In the genomic region with DNA sequence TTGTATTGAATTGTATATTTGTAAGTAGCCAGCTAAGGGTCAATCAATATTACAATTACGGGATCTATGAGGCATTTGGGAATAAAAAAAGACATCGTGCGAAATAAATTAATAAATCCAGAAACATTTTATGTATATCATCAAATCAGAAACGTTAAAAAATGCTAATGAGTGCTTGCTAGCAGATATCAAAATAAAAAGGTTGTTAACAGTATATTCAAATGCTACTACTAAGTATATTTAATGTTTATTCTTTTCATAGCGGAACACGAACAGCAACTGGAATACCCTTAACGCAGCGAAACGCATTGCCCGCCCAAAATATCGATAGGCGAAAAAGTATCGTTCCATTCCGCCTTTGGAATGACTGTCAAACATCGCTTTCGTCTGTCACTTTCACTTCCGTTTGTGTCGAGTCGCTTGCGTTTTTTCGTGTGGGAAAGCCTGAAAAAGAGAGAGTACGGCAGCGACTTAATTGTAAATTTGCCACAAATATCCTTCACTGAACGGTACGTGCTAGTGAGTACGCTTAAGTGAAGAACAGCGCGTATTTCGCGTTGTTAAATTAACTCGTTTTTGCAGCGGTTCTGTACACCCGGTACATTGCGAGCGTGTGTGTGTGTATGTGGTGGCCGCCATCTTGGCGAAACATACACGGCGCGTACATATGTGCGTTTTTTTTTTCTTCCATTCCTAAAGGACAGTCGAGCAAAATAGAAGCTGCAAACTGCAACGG, we compare ENCODE assay signal across 4 fruit fly cellular contexts.
A peak's percentile ranks its signal among the peaks of the same experiment; 100 is the strongest.
TF ChIP-seq lines count a peak whose summit lies in the region.

A gene (plus strand): TSS at position 388 of the 736 bp plus-strand sequence.

TF ChIP-seq in whole organism, adult, 20 proteins besides CTCF, POLR2A, EP300 and RAD21 (continued from another document):
- peak; percentile 67 for TF ChIP-seq CG7045 (GFP tag; optimal IDR thresholded peaks at IDR 0.05; lab: Kevin White, UChicago)
- peak; percentile 83 for TF ChIP-seq Hr96 (GFP tag; optimal IDR thresholded peaks at IDR 0.05; lab: Kevin White, UChicago)
- TF ChIP-seq CG7101 (tag; optimal IDR thresholded peaks at IDR 0.05; lab: Kevin White, UChicago), result peak; percentile 82
- peak; percentile 69 for TF ChIP-seq CG33017 (tag; optimal IDR thresholded peaks at IDR 0.05; lab: Kevin White, UChicago)

TF ChIP-seq in whole organism, embryonic, 481 proteins besides CTCF, POLR2A, EP300 and RAD21 (continued from another document and continues in another):
- TF ChIP-seq Fer1 (GFP tag; optimal IDR thresholded peaks at IDR 0.05; lab: Kevin White, UChicago), result peak; percentile 85
- peak; percentile 61; the same call in 1 of the 2 replicates for TF ChIP-seq stc (GFP tag; IDR thresholded peaks at IDR 0.05; lab: Robert Waterston, UW)
- TF ChIP-seq tx (GFP tag; optimal IDR thresholded peaks at IDR 0.05; lab: Kevin White, UChicago), result no peak
- peak; percentile 60 for TF ChIP-seq CG18599 (GFP tag; optimal IDR thresholded peaks at IDR 0.05; lab: Kevin White, UChicago)
- peak; percentile 10 for TF ChIP-seq CG15696 (tag; optimal IDR thresholded peaks at IDR 0.05; lab: Kevin White, UChicago)
- peak; percentile 50 for TF ChIP-seq CG3407 (GFP tag; optimal IDR thresholded peaks at IDR 0.05; lab: Kevin White, UChicago)
- peak; percentile 83 for TF ChIP-seq CG12071 (GFP tag; optimal IDR thresholded peaks at IDR 0.05; lab: Kevin White, UChicago)
- TF ChIP-seq jigr1 (GFP tag; IDR thresholded peaks at IDR 0.05; lab: Robert Waterston, UW), result no peak
- peak; percentile 34 for TF ChIP-seq pnt (GFP tag; optimal IDR thresholded peaks at IDR 0.05; lab: Kevin White, UChicago)
- no peak for TF ChIP-seq scrt (GFP tag; optimal IDR thresholded peaks at IDR 0.05; lab: Kevin White, UChicago)
- TF ChIP-seq CG8290 (GFP tag; optimal IDR thresholded peaks at IDR 0.05; lab: Kevin White, UChicago), result no peak
- peak in 1 of 2 experiments; percentile 51 for TF ChIP-seq CG8290 (tag; optimal IDR thresholded peaks at IDR 0.05; lab: Kevin White, UChicago)
- TF ChIP-seq trh (GFP tag; optimal IDR thresholded peaks at IDR 0.05; lab: Kevin White, UChicago), result no peak
- TF ChIP-seq slou (GFP tag; optimal IDR thresholded peaks at IDR 0.05; lab: Kevin White, UChicago), result no peak
- TF ChIP-seq Drgx (GFP tag; IDR thresholded peaks at IDR 0.05; lab: Robert Waterston, UW), result peak; percentile 50
- no peak for TF ChIP-seq Sry-β (GFP tag; optimal IDR thresholded peaks at IDR 0.05; lab: Kevin White, UChicago)
- peak; percentile 23; the same call in 1 of the 3 replicates for TF ChIP-seq tgo (GFP tag; IDR thresholded peaks at IDR 0.05; lab: Robert Waterston, UW)
- peak; percentile 51 for TF ChIP-seq dmrt11E (tag; optimal IDR thresholded peaks at IDR 0.05; lab: Kevin White, UChicago)
- peak; percentile 62 for TF ChIP-seq disco-r (GFP tag; optimal IDR thresholded peaks at IDR 0.05; lab: Kevin White, UChicago)
- TF ChIP-seq amos (GFP tag; IDR thresholded peaks at IDR 0.05; lab: Robert Waterston, UW; ENCODE audit: partially characterized antibody), result peak; percentile 73
- 0 out of 3 replicates have a peak, but pooled peaks have one; percentile 49 for TF ChIP-seq C15 (GFP tag; IDR thresholded peaks at IDR 0.05; lab: Robert Waterston, UW)
- peak; percentile 21 for TF ChIP-seq CG4282 (GFP tag; optimal IDR thresholded peaks at IDR 0.05; lab: Kevin White, UChicago)
- TF ChIP-seq CG10274 (GFP tag; optimal IDR thresholded peaks at IDR 0.05; lab: Kevin White, UChicago), result peak; percentile 41
- peak; percentile 72 for TF ChIP-seq CG18619 (GFP tag; optimal IDR thresholded peaks at IDR 0.05; lab: Kevin White, UChicago)
- TF ChIP-seq nau (GFP tag; optimal IDR thresholded peaks at IDR 0.05; lab: Kevin White, UChicago), result no peak
- TF ChIP-seq prd (optimal IDR thresholded peaks at IDR 0.05; lab: Kevin White, UChicago), result no peak
- TF ChIP-seq prd (GFP tag; IDR thresholded peaks at IDR 0.05; lab: Robert Waterston, UW), result peak; percentile 66
- TF ChIP-seq E2f2 (GFP tag; IDR thresholded peaks at IDR 0.05; lab: Robert Waterston, UW), result peak; percentile 50; the same call in 1 of the 2 replicates
- peak; percentile 39 for TF ChIP-seq chn (GFP tag; optimal IDR thresholded peaks at IDR 0.05; lab: Kevin White, UChicago)
- TF ChIP-seq CG12659 (GFP tag; optimal IDR thresholded peaks at IDR 0.05; lab: Kevin White, UChicago), result peak; percentile 93
- TF ChIP-seq az2 (GFP tag; optimal IDR thresholded peaks at IDR 0.05; lab: Kevin White, UChicago), result peak; percentile 15
- peak; percentile 41 for TF ChIP-seq grau (tag; optimal IDR thresholded peaks at IDR 0.05; lab: Kevin White, UChicago)
- TF ChIP-seq CG42726 (GFP tag; IDR thresholded peaks at IDR 0.05; lab: Robert Waterston, UW; ENCODE audit: partially characterized antibody), result peak; percentile 41; the same call in 1 of the 2 replicates
- TF ChIP-seq unpg (GFP tag; optimal IDR thresholded peaks at IDR 0.05; lab: Kevin White, UChicago), result peak; percentile 63
- TF ChIP-seq CG9215 (GFP tag; IDR thresholded peaks at IDR 0.05; lab: Robert Waterston, UW), result peak; percentile 39; the same call in 1 of the 2 replicates
- TF ChIP-seq Awh (GFP tag; IDR thresholded peaks at IDR 0.05; lab: Robert Waterston, UW), result peak; percentile 64
- TF ChIP-seq tup (GFP tag; optimal IDR thresholded peaks at IDR 0.05; lab: Kevin White, UChicago), result no peak

TF ChIP-seq in whole organism, prepupa, 60 proteins besides CTCF, POLR2A, EP300 and RAD21 (continued from another document and continues in another):
- peak; percentile 22 for TF ChIP-seq Hr4 (GFP tag; optimal IDR thresholded peaks at IDR 0.05; lab: Kevin White, UChicago)
- TF ChIP-seq CG4318 (GFP tag; optimal IDR thresholded peaks at IDR 0.05; lab: Kevin White, UChicago), result no peak
- TF ChIP-seq Met (GFP tag; optimal IDR thresholded peaks at IDR 0.05; lab: Kevin White, UChicago), result peak; percentile 61
- TF ChIP-seq CG6792 (GFP tag; optimal IDR thresholded peaks at IDR 0.05; lab: Kevin White, UChicago), result peak; percentile 14
- peak; percentile 94 for TF ChIP-seq Blimp-1 (GFP tag; optimal IDR thresholded peaks at IDR 0.05; lab: Kevin White, UChicago)
- no peak for TF ChIP-seq CG11902 (GFP tag; optimal IDR thresholded peaks at IDR 0.05; lab: Kevin White, UChicago)
- TF ChIP-seq fd59A (GFP tag; optimal IDR thresholded peaks at IDR 0.05; lab: Kevin White, UChicago), result peak; percentile 2
- TF ChIP-seq Ets96B (tag; optimal IDR thresholded peaks at IDR 0.05; lab: Kevin White, UChicago), result peak; percentile 3
- TF ChIP-seq vri (GFP tag; optimal IDR thresholded peaks at IDR 0.05; lab: Kevin White, UChicago), result peak; percentile 77
- peak; percentile 68 for TF ChIP-seq net (GFP tag; optimal IDR thresholded peaks at IDR 0.05; lab: Kevin White, UChicago)
- TF ChIP-seq topi (GFP tag; optimal IDR thresholded peaks at IDR 0.05; lab: Kevin White, UChicago), result peak; percentile 70
- TF ChIP-seq CG11762 (GFP tag; optimal IDR thresholded peaks at IDR 0.05; lab: Kevin White, UChicago; ENCODE audit: insufficient read depth), result no peak
- TF ChIP-seq pdm3 (GFP tag; optimal IDR thresholded peaks at IDR 0.05; lab: Kevin White, UChicago), result peak; percentile 51
- peak; percentile 64 for TF ChIP-seq fd85E (GFP tag; optimal IDR thresholded peaks at IDR 0.05; lab: Kevin White, UChicago)
- TF ChIP-seq Lpt (GFP tag; optimal IDR thresholded peaks at IDR 0.05; lab: Kevin White, UChicago), result no peak
- peak; percentile 30 to 44 for TF ChIP-seq salr (GFP tag; optimal IDR thresholded peaks at IDR 0.05; lab: Kevin White, UChicago)
- TF ChIP-seq CG9139 (GFP tag; optimal IDR thresholded peaks at IDR 0.05; lab: Kevin White, UChicago), result peak; percentile 59
- peak; percentile 69 for TF ChIP-seq CG34406 (GFP tag; optimal IDR thresholded peaks at IDR 0.05; lab: Kevin White, UChicago)
- no peak for TF ChIP-seq CG6276 (GFP tag; optimal IDR thresholded peaks at IDR 0.05; lab: Kevin White, UChicago)
- no peak for TF ChIP-seq Eip93F (GFP tag; optimal IDR thresholded peaks at IDR 0.05; lab: Kevin White, UChicago)
- TF ChIP-seq CG8632 (GFP tag; optimal IDR thresholded peaks at IDR 0.05; lab: Kevin White, UChicago), result peak; percentile 58
- TF ChIP-seq CG3032 (tag; optimal IDR thresholded peaks at IDR 0.05; lab: Kevin White, UChicago), result peak; percentile 7
- no peak for TF ChIP-seq CG10631 (GFP tag; optimal IDR thresholded peaks at IDR 0.05; lab: Kevin White, UChicago)
- peak; percentile 22 for TF ChIP-seq CG8319 (GFP tag; optimal IDR thresholded peaks at IDR 0.05; lab: Kevin White, UChicago)
- peak; percentile 99 for TF ChIP-seq achi (GFP tag; optimal IDR thresholded peaks at IDR 0.05; lab: Kevin White, UChicago)
- TF ChIP-seq Eip78C (GFP tag; lab: Kevin White, UChicago), result peak; percentile 87
- peak; percentile 83 for TF ChIP-seq CG6854 (GFP tag; optimal IDR thresholded peaks at IDR 0.05; lab: Kevin White, UChicago)
- TF ChIP-seq CG6808 (GFP tag; optimal IDR thresholded peaks at IDR 0.05; lab: Kevin White, UChicago), result peak; percentile 66
- TF ChIP-seq CG31627 (GFP tag; optimal IDR thresholded peaks at IDR 0.05; lab: Kevin White, UChicago), result peak; percentile 66
- peak; percentile 66 for TF ChIP-seq CG16779 (tag; optimal IDR thresholded peaks at IDR 0.05; lab: Kevin White, UChicago)
- TF ChIP-seq CG7368 (GFP tag; optimal IDR thresholded peaks at IDR 0.05; lab: Kevin White, UChicago), result peak; percentile 52
- peak; percentile 42 for TF ChIP-seq OdsH (GFP tag; optimal IDR thresholded peaks at IDR 0.05; lab: Kevin White, UChicago)
- no peak for TF ChIP-seq Hr38 (GFP tag; optimal IDR thresholded peaks at IDR 0.05; lab: Kevin White, UChicago)
- peak; percentile 59 for TF ChIP-seq Hr39 (GFP tag; optimal IDR thresholded peaks at IDR 0.05; lab: Kevin White, UChicago)
- TF ChIP-seq eg (GFP tag; IDR thresholded peaks at IDR 0.05; lab: Robert Waterston, UW), result peak; percentile 62; the same call in 2 of the 3 replicates
- peak; percentile 70 for TF ChIP-seq Sox102F (GFP tag; optimal IDR thresholded peaks at IDR 0.05; lab: Kevin White, UChicago)
- TF ChIP-seq ss (GFP tag; optimal IDR thresholded peaks at IDR 0.05; lab: Kevin White, UChicago), result peak; percentile 68 to 84
- TF ChIP-seq svp (GFP tag; lab: Kevin White, UChicago), result peak; percentile 45
- peak; percentile 26 for TF ChIP-seq Sox15 (GFP tag; optimal IDR thresholded peaks at IDR 0.05; lab: Kevin White, UChicago)
- TF ChIP-seq CG3919 (GFP tag; optimal IDR thresholded peaks at IDR 0.05; lab: Kevin White, UChicago), result peak; percentile 69
- peak; percentile 55 for TF ChIP-seq Eip75B (GFP tag; optimal IDR thresholded peaks at IDR 0.05; lab: Kevin White, UChicago)
- no peak for TF ChIP-seq CG8119 (GFP tag; IDR thresholded peaks at IDR 0.05; lab: Robert Waterston, UW)

TF ChIP-seq in whole organism, wandering third instar larva, 38 proteins besides CTCF, POLR2A, EP300 and RAD21 (continued from another document):
- TF ChIP-seq dl (GFP tag; optimal IDR thresholded peaks at IDR 0.05; lab: Kevin White, UChicago; ENCODE audit: insufficient read depth in 1 of 2, partially characterized antibody in 2 of 2) (no peak), pan (optimal IDR thresholded peaks at IDR 0.05; lab: Kevin White, UChicago) (no peak), dsf (GFP tag; optimal IDR thresholded peaks at IDR 0.05; lab: Kevin White, UChicago; ENCODE audit: borderline replicate concordance) (no peak), CG32264 (GFP tag; optimal IDR thresholded peaks at IDR 0.05; lab: Kevin White, UChicago) (peak; percentile 54), sage (GFP tag; optimal IDR thresholded peaks at IDR 0.05; lab: Kevin White, UChicago) (no peak), sv (GFP tag; optimal IDR thresholded peaks at IDR 0.05; lab: Kevin White, UChicago) (peak; percentile 40), Rel (GFP tag; optimal IDR thresholded peaks at IDR 0.05; lab: Kevin White, UChicago) (no peak), Rel (tag; optimal IDR thresholded peaks at IDR 0.05; lab: Kevin White, UChicago) (peak; percentile 35), Dfd (GFP tag; optimal IDR thresholded peaks at IDR 0.05; lab: Kevin White, UChicago) (no peak), brk (GFP tag; optimal IDR thresholded peaks at IDR 0.05; lab: Kevin White, UChicago) (no peak), h (GFP tag; optimal IDR thresholded peaks at IDR 0.05; lab: Kevin White, UChicago) (peak; percentile 69), Mio (GFP tag; optimal IDR thresholded peaks at IDR 0.05; lab: Kevin White, UChicago) (no peak), Myc (optimal IDR thresholded peaks at IDR 0.05; lab: Kevin White, UChicago) (peak; percentile 30), CrebA (GFP tag; optimal IDR thresholded peaks at IDR 0.05; lab: Kevin White, UChicago; ENCODE audit: borderline replicate concordance) (no peak), dmrt93B (GFP tag; optimal IDR thresholded peaks at IDR 0.05; lab: Kevin White, UChicago) (peak; percentile 53), tai (GFP tag; optimal IDR thresholded peaks at IDR 0.05; lab: Kevin White, UChicago) (peak; percentile 49), Hnf4 (GFP tag; optimal IDR thresholded peaks at IDR 0.05; lab: Kevin White, UChicago) (peak; percentile 49), N (GFP tag; optimal IDR thresholded peaks at IDR 0.05; lab: Kevin White, UChicago) (peak; percentile 25)
TF ChIP-seq in whole organism, wandering third instar larva: peak in this region for 23.
